Worm (Caenorhabditis elegans) whole organism, L4 larva: ENCODE results near the gene bath-29.
A peak's percentile ranks its signal among the peaks of the same experiment; 100 is the strongest.

Experiments used
- D1046.2 ChIP-seq: fragments of 200-800 bp; sonication (Bioruptor generic); IDR thresholded peaks from 2 replicates; pipeline ENCODE4 v1.3.6; 2022; ENCODE audit warnings: missing genetic modification characterization, missing compliant biosample characterization
- F26F4.8 ChIP-seq: fragments of 200-800 bp; sonication (Bioruptor generic); conservative IDR thresholded peaks from 2 replicates; pipeline ENCODE4 v1.3.6; 2022; ENCODE audit warnings: missing genetic modification characterization, missing compliant biosample characterization
- F49E8.2 ChIP-seq: sonication (generic microtip); optimal IDR thresholded peaks from 2 replicates; lab custom pipeline; 2016; ENCODE audit warnings: missing compliant biosample characterization, mild to moderate bottlenecking, missing genetic modification characterization, borderline replicate concordance
- attf-4 ChIP-seq: sonication (generic microtip); optimal IDR thresholded peaks from 3 replicates; lab custom pipeline; 2017; ENCODE audit warnings: missing biosample characterization, missing genetic modification characterization
- ceh-32 ChIP-seq: sonication (generic microtip); optimal IDR thresholded peaks from 2 replicates; lab custom pipeline; 2016; ENCODE audit warnings: mild to moderate bottlenecking, missing genetic modification characterization, missing compliant biosample characterization; ENCODE audit not compliant: poor library complexity
- ces-1 ChIP-seq: fragments of 150-350 bp; sonication (generic microtip); optimal IDR thresholded peaks from 4 replicates; lab custom pipeline; 2014; ENCODE audit warnings: missing biosample characterization, missing genetic modification reagents, missing genetic modification characterization
- ctbp-1 ChIP-seq: fragments of 200-800 bp; sonication (Bioruptor generic); IDR thresholded peaks from 2 replicates; pipeline ENCODE4 v1.3.6; 2022; ENCODE audit warnings: missing genetic modification reagents, missing genetic modification characterization, missing compliant biosample characterization
- daf-12 ChIP-seq: fragments of 150-350 bp; optimal IDR thresholded peaks from 2 replicates; lab custom pipeline; 2014; ENCODE audit warnings: missing biosample characterization, missing genetic modification reagents, missing genetic modification characterization
- daf-19 ChIP-seq: fragments of 200-800 bp; sonication (Bioruptor generic); conservative IDR thresholded peaks from 2 replicates; pipeline ENCODE4 v1.3.6; 2022; ENCODE audit warnings: missing genetic modification characterization, missing compliant biosample characterization
- dmd-8 ChIP-seq: fragments of 200-800 bp; sonication (Bioruptor generic); IDR thresholded peaks from 2 replicates; pipeline ENCODE4 v1.3.6; 2022; ENCODE audit warnings: missing genetic modification characterization, missing compliant biosample characterization
- hlh-11 ChIP-seq: fragments of 200-800 bp; sonication (Bioruptor generic); optimal IDR thresholded peaks from 2 replicates; lab custom pipeline; 2018; ENCODE audit warnings: mild to moderate bottlenecking, missing genetic modification characterization, missing compliant biosample characterization
- lim-7 ChIP-seq: fragments of 200-800 bp; sonication (Bioruptor generic); IDR thresholded peaks from 2 replicates; pipeline ENCODE4 v1.3.6; 2022; ENCODE audit warnings: missing genetic modification characterization, missing compliant biosample characterization
- lin-15B ChIP-seq: fragments of 150-350 bp; sonication (generic microtip); optimal IDR thresholded peaks from 3 replicates; lab custom pipeline; 2014; ENCODE audit warnings: missing biosample characterization, missing genetic modification characterization
- lin-38 ChIP-seq: fragments of 200-800 bp; sonication (Bioruptor generic); IDR thresholded peaks from 2 replicates; pipeline ENCODE4 v1.3.6; 2022; ENCODE audit warnings: missing genetic modification reagents, missing genetic modification characterization, missing compliant biosample characterization
- lin-39 ChIP-seq: fragments of 150-350 bp; optimal IDR thresholded peaks from 2 replicates; lab custom pipeline; 2014; ENCODE audit warnings: missing biosample characterization, missing genetic modification reagents, missing genetic modification characterization
- mdl-1 ChIP-seq, 2 experiments: fragments of 150-350 bp in 1 of 2; sonication (generic microtip) in 1 of 2; optimal IDR thresholded peaks; 2 replicates each; lab custom pipeline; 2014 to 2017; ENCODE audit warnings: missing biosample characterization in 2 of 2, missing genetic modification characterization in 2 of 2
- nhr-25 ChIP-seq: sonication (generic microtip); optimal IDR thresholded peaks from 2 replicates; lab custom pipeline; 2017; ENCODE audit warnings: missing genetic modification characterization, mild to moderate bottlenecking, missing compliant biosample characterization, antibody characterized with exemption, moderate library complexity, borderline replicate concordance; ENCODE audit not compliant: insufficient read depth
- nhr-28 ChIP-seq: fragments of 150-350 bp; optimal IDR thresholded peaks from 2 replicates; lab custom pipeline; 2014; ENCODE audit warnings: missing biosample characterization, missing genetic modification characterization
- nhr-77 ChIP-seq: fragments of 150-350 bp; optimal IDR thresholded peaks from 2 replicates; lab custom pipeline; 2014; ENCODE audit warnings: missing biosample characterization, missing genetic modification characterization
- pha-4 ChIP-seq, 2 experiments: fragments of 150-350 bp in 1 of 2; fragments of 200-800 bp in 1 of 2; sonication (Bioruptor generic) in 1 of 2; IDR thresholded peaks in 1 of 2; optimal IDR thresholded peaks in 1 of 2; 2 replicates each; pipeline versions ENCODE4 v1.3.6 to Lab custom; 2014 to 2022; ENCODE audit warnings: missing genetic modification characterization in 2 of 2, missing genetic modification reagents in 2 of 2, missing biosample characterization in 1 of 2, missing compliant biosample characterization in 1 of 2
- php-3 ChIP-seq: fragments of 200-800 bp; sonication (Bioruptor generic); IDR thresholded peaks from 2 replicates; pipeline ENCODE4 v1.3.6; 2022; ENCODE audit warnings: missing genetic modification reagents, missing genetic modification characterization, missing compliant biosample characterization
- pqm-1 ChIP-seq: sonication (generic microtip); optimal IDR thresholded peaks from 2 replicates; lab custom pipeline; 2017; ENCODE audit warnings: missing biosample characterization, missing genetic modification characterization
- sdz-12 ChIP-seq: fragments of 200-800 bp; sonication (Bioruptor generic); optimal IDR thresholded peaks from 2 replicates; lab custom pipeline; 2018; ENCODE audit warnings: mild to moderate bottlenecking, missing genetic modification characterization, missing compliant biosample characterization
- skn-1 ChIP-seq: fragments of 150-350 bp; optimal IDR thresholded peaks from 2 replicates; lab custom pipeline; 2014; ENCODE audit warnings: missing biosample characterization, missing genetic modification characterization
- snpc-4 ChIP-seq: fragments of 150-350 bp; optimal IDR thresholded peaks from 2 replicates; lab custom pipeline; 2014; ENCODE audit warnings: missing biosample characterization, missing genetic modification characterization
- unc-39 ChIP-seq: sonication (generic microtip); optimal IDR thresholded peaks from 2 replicates; lab custom pipeline; 2017; ENCODE audit warnings: missing biosample characterization, missing genetic modification characterization
- unc-62 ChIP-seq, 3 experiments: fragments of 150-350 bp in 1 of 3; sonication (generic microtip); optimal IDR thresholded peaks in 2 of 3; peaks in 1 of 3; 1 replicate in 1 of 3; 2 replicates in 2 of 3; lab custom pipeline; 2014 to 2017; ENCODE audit warnings: missing biosample characterization in 3 of 3, missing genetic modification characterization in 3 of 3, missing genetic modification reagents in 3 of 3, missing genotype in 1 of 3
- zfp-2 ChIP-seq: sonication (generic microtip); optimal IDR thresholded peaks from 2 replicates; lab custom pipeline; 2016; ENCODE audit warnings: mild to moderate bottlenecking, missing genetic modification characterization, missing compliant biosample characterization
- zip-11 ChIP-seq: fragments of 200-800 bp; sonication (Bioruptor generic); IDR thresholded peaks from 2 replicates; pipeline ENCODE4 v1.3.6; 2022; ENCODE audit warnings: missing genetic modification characterization, missing compliant biosample characterization

Gene bath-29

DNA sequence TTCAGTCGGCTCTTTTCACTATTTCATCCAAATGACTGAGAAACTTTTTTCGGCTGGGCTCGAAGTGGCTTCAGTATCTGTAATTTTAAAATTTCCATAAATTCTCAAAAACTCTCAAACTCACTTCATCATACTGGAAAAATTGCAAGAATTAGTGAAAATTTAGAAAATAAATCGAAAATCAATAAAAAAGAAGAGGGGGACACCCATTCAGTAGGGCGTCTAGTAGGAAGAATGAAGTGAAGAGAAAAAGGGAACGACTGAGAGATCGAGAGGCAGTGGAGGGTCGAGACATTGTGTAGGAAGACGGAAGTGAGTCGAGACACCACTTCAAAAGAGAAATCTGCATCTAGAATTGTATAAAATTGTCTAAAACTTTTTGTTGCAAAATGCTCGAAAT lies 25.5 kb downstream of the bath-29 start:
- no peak for TF ChIP-seq nhr-77 (tag; lab: Kevin White, UChicago)
- TF ChIP-seq lin-15B (tag; lab: Kevin White, UChicago): no peak

ce11 chrII:3374779-3375178 lies 26.4 kb downstream of the bath-29 start, which contains the start of gene bath-10:
Gene bath-10 (plus strand): TSS chrII:3375079.
- TF ChIP-seq ceh-32 (tag; lab: Kevin White, UChicago): no peak
- TF ChIP-seq unc-39: no peak
- TF ChIP-seq D1046.2 (GFP tag; lab: Robert Waterston, UW): no peak
- no peak for TF ChIP-seq hlh-11 (tag; lab: Kevin White, UChicago)

ce11 chrII:3375302-3375701 lies 26.9 kb downstream of the bath-29 start:
- TF ChIP-seq unc-62 (GFP tag; optimal IDR thresholded peaks at IDR 0.05 in 1 of 2; lab: Kevin White, UChicago): peak in 1 of 2 experiments; percentile 92
- TF ChIP-seq unc-62 (tag; optimal IDR thresholded peaks at IDR 0.05; lab: Kevin White, UChicago): no peak
- no peak for TF ChIP-seq mdl-1 (tag; optimal IDR thresholded peaks at IDR 0.05; lab: Kevin White, UChicago)

DNA sequence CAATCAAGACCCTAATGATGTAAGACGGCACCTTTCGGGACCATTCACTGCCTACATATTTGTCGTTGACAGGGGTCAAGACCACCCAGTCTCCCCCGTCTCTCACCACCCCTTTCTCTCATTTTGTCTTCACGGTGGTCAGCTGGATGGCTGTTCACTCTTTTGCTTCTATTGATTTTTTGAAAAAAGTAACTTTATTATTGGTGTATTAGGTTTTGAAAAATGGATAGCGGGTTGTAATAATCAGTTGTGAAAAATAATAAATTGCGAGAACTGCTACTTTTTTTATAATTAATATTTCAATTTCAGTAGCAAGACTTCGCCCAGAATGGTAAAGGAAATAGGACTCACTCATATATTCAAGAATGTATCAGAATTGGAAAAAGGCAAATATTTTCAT lies 28.4 kb downstream of the bath-29 start, which contains the start of gene bath-9:
Gene bath-9 (plus strand): TSS at position 301 of the 400 bp plus-strand sequence.
- no peak for TF ChIP-seq snpc-4 (tag; lab: Kevin White, UChicago)
- TF ChIP-seq mdl-1 (tag; optimal IDR thresholded peaks at IDR 0.05; lab: Kevin White, UChicago): no peak
- no peak for TF ChIP-seq php-3
- no peak for TF ChIP-seq pha-4 (GFP tag; IDR thresholded peaks at IDR 0.05; lab: Robert Waterston, UW)
- TF ChIP-seq pha-4 (tag; optimal IDR thresholded peaks at IDR 0.05; lab: Kevin White, UChicago): no peak
- no peak for TF ChIP-seq ctbp-1 (GFP tag; lab: Robert Waterston, UW)
- no peak for TF ChIP-seq F26F4.8 (GFP tag; lab: Robert Waterston, UW)
- TF ChIP-seq attf-4 (tag; lab: Kevin White, UChicago): no peak
- TF ChIP-seq dmd-8: no peak
- TF ChIP-seq lin-39: no peak
- no peak for TF ChIP-seq sdz-12 (GFP tag; lab: Kevin White, UChicago)
- no peak for TF ChIP-seq lin-38 (GFP tag; lab: Robert Waterston, UW)
- no peak for TF ChIP-seq nhr-25
- no peak for TF ChIP-seq daf-12 (tag; lab: Kevin White, UChicago)
- TF ChIP-seq ces-1 (GFP tag; lab: Kevin White, UChicago): no peak
- TF ChIP-seq F49E8.2 (tag; lab: Kevin White, UChicago): no peak
- no peak for TF ChIP-seq zip-11 (GFP tag; lab: Robert Waterston, UW)
- no peak for TF ChIP-seq skn-1 (tag; lab: Kevin White, UChicago)
- TF ChIP-seq nhr-28 (tag; lab: Kevin White, UChicago): no peak
- TF ChIP-seq zfp-2 (tag; lab: Kevin White, UChicago): no peak

DNA sequence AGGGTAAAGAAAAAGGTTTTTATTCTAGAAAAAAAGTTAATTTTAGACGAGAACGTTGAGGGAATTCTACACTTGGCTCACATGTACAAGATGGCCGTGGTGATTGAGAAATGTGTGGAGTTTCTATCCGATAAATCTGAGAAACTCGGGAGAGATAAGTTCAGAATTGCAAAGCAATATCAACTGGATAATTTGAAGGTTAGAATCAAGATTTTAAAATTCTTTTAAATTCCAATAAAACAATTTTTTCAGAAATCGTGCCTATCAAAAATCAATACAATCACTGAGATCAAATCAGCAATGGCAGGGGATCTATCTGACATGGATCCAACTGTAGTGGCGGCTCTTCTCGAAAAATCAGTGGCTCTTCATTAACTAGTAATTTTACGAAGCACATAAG lies 29.9 kb downstream of the bath-29 start, which contains the start of gene Y49F6C.2:
Gene Y49F6C.2 (plus strand): TSS at position 301 of the 400 bp plus-strand sequence.
- no peak for TF ChIP-seq lim-7 (GFP tag; lab: Robert Waterston, UW)
- TF ChIP-seq pqm-1 (tag; lab: Kevin White, UChicago): no peak
- no peak for TF ChIP-seq daf-19

- no peak for TF ChIP-seq attf-4 (tag; lab: Kevin White, UChicago)
- no peak for TF ChIP-seq snpc-4 (tag; lab: Kevin White, UChicago)
- no peak for TF ChIP-seq F26F4.8 (GFP tag; lab: Robert Waterston, UW)
- TF ChIP-seq daf-19: no peak
- no peak for TF ChIP-seq pqm-1 (tag; lab: Kevin White, UChicago)
Observed at ce11 chrII:3381510-3381909, 33.1 kb downstream of the bath-29 start, which contains the start of gene T06D4.1. Gene T06D4.1 (plus strand): TSS chrII:3381830.
